Fruit fly (Drosophila melanogaster) whole organism, embryonic: ENCODE data around the gene mat.

Experiments used
- CG11560 ChIP-seq: fragments of 200-800 bp; sonication (Bioruptor generic); IDR thresholded peaks from 3 replicates; pipeline ENCODE4 v1.3.6; 2022; ENCODE audit warnings: missing biosample characterization, missing genetic modification characterization
- CG11696 ChIP-seq: fragments of 200-800 bp; sonication (Bioruptor generic); IDR thresholded peaks from 2 replicates; pipeline ENCODE4 v1.3.6; 2022; ENCODE audit warnings: missing biosample characterization, missing genetic modification characterization
- CG12659 ChIP-seq: fragments of 200-800 bp; sonication (Bioruptor generic); optimal IDR thresholded peaks from 3 replicates; lab custom pipeline; 2017; ENCODE audit warnings: mild to moderate bottlenecking, missing biosample characterization, missing genetic modification reagents, missing genetic modification characterization
- CG17385 ChIP-seq: fragments of 200-800 bp; sonication (Bioruptor generic); optimal IDR thresholded peaks from 3 replicates; lab custom pipeline; 2018; ENCODE audit warnings: missing biosample characterization, mild to moderate bottlenecking, missing genetic modification characterization
- CG3163 ChIP-seq: fragments of 200-800 bp; sonication (Bioruptor generic); optimal IDR thresholded peaks from 3 replicates; lab custom pipeline; 2016; ENCODE audit warnings: missing biosample characterization, missing genetic modification characterization
- CG43689 ChIP-seq: fragments of 200-800 bp; sonication (Bioruptor generic); IDR thresholded peaks from 2 replicates; pipeline ENCODE4 v1.3.6; 2022; ENCODE audit warnings: missing biosample characterization, missing genetic modification characterization
- CG7839 ChIP-seq: fragments of 200-800 bp; sonication (Bioruptor generic); optimal IDR thresholded peaks from 3 replicates; lab custom pipeline; 2018; ENCODE audit warnings: missing biosample characterization, mild to moderate bottlenecking, missing genetic modification characterization, moderate library complexity
- CG8290 ChIP-seq, 3 experiments: fragments of 200-800 bp; sonication (Bioruptor generic); optimal IDR thresholded peaks; 2 replicates each; lab custom pipeline; 2016 to 2019; ENCODE audit warnings: missing biosample characterization in 3 of 3, missing genetic modification characterization in 3 of 3, mild to moderate bottlenecking in 2 of 3, moderate library complexity in 1 of 3
- CG9437 ChIP-seq: fragments of 200-800 bp; sonication (Bioruptor generic); optimal IDR thresholded peaks from 2 replicates; lab custom pipeline; 2018; ENCODE audit warnings: missing biosample characterization, mild to moderate bottlenecking, missing genetic modification characterization
- CTCF ChIP-seq: fragments of 200-800 bp; sonication (Bioruptor generic); optimal IDR thresholded peaks from 2 replicates; lab custom pipeline; 2017; ENCODE audit warnings: missing biosample characterization, mild to moderate bottlenecking, missing genetic modification characterization, moderate library complexity
- CoRest ChIP-seq: fragments of 200-800 bp; sonication (Bioruptor generic); optimal IDR thresholded peaks from 3 replicates; lab custom pipeline; 2018; ENCODE audit warnings: missing biosample characterization, mild to moderate bottlenecking, missing genetic modification characterization, moderate library complexity
- D19A ChIP-seq: fragments of 200-800 bp; optimal IDR thresholded peaks from 3 replicates; lab custom pipeline; 2019; ENCODE audit warnings: missing biosample characterization, mild to moderate bottlenecking, missing genetic modification characterization, moderate library complexity
- Dll ChIP-seq: fragments of 200-800 bp; sonication (Bioruptor generic); IDR thresholded peaks from 4 replicates; pipeline ENCODE4 v1.3.6; 2022; ENCODE audit warnings: missing biosample characterization, missing genetic modification characterization; ENCODE audit not compliant: partially characterized antibody
- HLHmδ ChIP-seq: fragments of 200-800 bp; sonication (Bioruptor generic); optimal IDR thresholded peaks from 2 replicates; lab custom pipeline; 2018; ENCODE audit warnings: missing biosample characterization, mild to moderate bottlenecking, missing genetic modification characterization, moderate library complexity
- MTF-1 ChIP-seq: fragments of 200-800 bp; sonication (Bioruptor generic); optimal IDR thresholded peaks from 2 replicates; lab custom pipeline; 2018; ENCODE audit warnings: missing biosample characterization, mild to moderate bottlenecking, missing genetic modification characterization, borderline replicate concordance
- Max ChIP-seq: fragments of 200-800 bp; sonication (Bioruptor generic); optimal IDR thresholded peaks from 2 replicates; lab custom pipeline; 2016; ENCODE audit warnings: missing biosample characterization, mild to moderate bottlenecking, missing genetic modification characterization
- PHDP ChIP-seq: fragments of 200-800 bp; sonication (Bioruptor generic); optimal IDR thresholded peaks from 3 replicates; lab custom pipeline; 2018; ENCODE audit warnings: missing biosample characterization, mild to moderate bottlenecking, missing genetic modification characterization, moderate library complexity
- Rfx ChIP-seq: fragments of 200-800 bp; sonication (Bioruptor generic); IDR thresholded peaks from 2 replicates; pipeline ENCODE4 v1.3.6; 2022; ENCODE audit warnings: missing biosample characterization, missing genetic modification characterization
- Sox102F ChIP-seq: fragments of 200-800 bp; sonication (Bioruptor generic); optimal IDR thresholded peaks from 2 replicates; lab custom pipeline; 2018; ENCODE audit warnings: missing biosample characterization, mild to moderate bottlenecking, missing genetic modification characterization, moderate library complexity
- Trl ChIP-seq, 3 experiments: fragments of >200 bp in 2 of 3; fragments of 200-800 bp in 1 of 3; sonication (Bioruptor generic) in 1 of 3; optimal IDR thresholded peaks; 2 replicates in 1 of 3; 3 replicates in 2 of 3; lab custom pipeline; 2016 to 2017; ENCODE audit warnings: missing biosample characterization in 1 of 3, missing genetic modification characterization in 1 of 3
- ap ChIP-seq: fragments of 200-800 bp; sonication (Bioruptor generic); IDR thresholded peaks from 2 replicates; pipeline ENCODE4 v1.3.6; 2022; ENCODE audit warnings: missing biosample characterization, missing genetic modification characterization
- cg ChIP-seq: fragments of 200-800 bp; sonication (Bioruptor generic); optimal IDR thresholded peaks from 3 replicates; lab custom pipeline; 2019; ENCODE audit warnings: missing biosample characterization, mild to moderate bottlenecking, missing genetic modification characterization, moderate library complexity
- chinmo ChIP-seq: fragments of 200-800 bp; sonication (Bioruptor generic); IDR thresholded peaks from 4 replicates; pipeline ENCODE4 v1.3.6; 2022; ENCODE audit warnings: missing biosample characterization, missing genetic modification characterization; ENCODE audit not compliant: partially characterized antibody
- chm ChIP-seq: fragments of 200-800 bp; sonication (Bioruptor generic); IDR thresholded peaks from 2 replicates; pipeline ENCODE4 v1.3.6; 2022; ENCODE audit warnings: missing biosample characterization, missing genetic modification characterization
- crol ChIP-seq: fragments of 200-800 bp; sonication (Bioruptor generic); IDR thresholded peaks from 2 replicates; pipeline ENCODE4 v1.3.6; 2022; ENCODE audit warnings: missing biosample characterization, missing genetic modification characterization
- crp ChIP-seq, 2 experiments: fragments of 200-800 bp; sonication (Bioruptor generic); optimal IDR thresholded peaks; 2 replicates in 1 of 2; 3 replicates in 1 of 2; lab custom pipeline; 2017; ENCODE audit warnings: missing biosample characterization in 2 of 2, missing genetic modification characterization in 2 of 2, mild to moderate bottlenecking in 1 of 2, moderate library complexity in 1 of 2
- ewg ChIP-seq: fragments of 200-800 bp; sonication (Bioruptor generic); optimal IDR thresholded peaks from 3 replicates; lab custom pipeline; 2017; ENCODE audit warnings: mild to moderate bottlenecking, missing biosample characterization, missing genetic modification reagents, missing genetic modification characterization
- fd64A ChIP-seq: fragments of 200-800 bp; sonication (Bioruptor generic); optimal IDR thresholded peaks from 3 replicates; lab custom pipeline; 2018; ENCODE audit warnings: missing biosample characterization, mild to moderate bottlenecking, missing genetic modification characterization
- hbn ChIP-seq: fragments of 200-800 bp; sonication (Bioruptor generic); IDR thresholded peaks from 2 replicates; pipeline ENCODE4 v1.3.6; 2022; ENCODE audit warnings: missing biosample characterization, missing genetic modification characterization; ENCODE audit not compliant: partially characterized antibody
- her ChIP-seq: fragments of 200-800 bp; sonication (Bioruptor generic); optimal IDR thresholded peaks from 2 replicates; lab custom pipeline; 2016; ENCODE audit warnings: missing biosample characterization, missing genetic modification characterization
- inv ChIP-seq: fragments of 200-800 bp; sonication (Bioruptor generic); IDR thresholded peaks from 2 replicates; pipeline ENCODE4 v1.3.6; 2022; ENCODE audit warnings: missing biosample characterization, missing genetic modification characterization; ENCODE audit not compliant: partially characterized antibody
- jigr1 ChIP-seq: fragments of 200-800 bp; sonication (Bioruptor generic); IDR thresholded peaks from 3 replicates; pipeline ENCODE4 v1.3.6; 2022; ENCODE audit warnings: missing biosample characterization, missing genetic modification characterization
- lbe ChIP-seq: fragments of 200-800 bp; sonication (Bioruptor generic); optimal IDR thresholded peaks from 2 replicates; lab custom pipeline; 2016; ENCODE audit warnings: missing biosample characterization, mild to moderate bottlenecking, missing genetic modification characterization
- nau ChIP-seq: fragments of 200-800 bp; sonication (Bioruptor generic); optimal IDR thresholded peaks from 3 replicates; lab custom pipeline; 2017; ENCODE audit warnings: missing biosample characterization, mild to moderate bottlenecking, missing genetic modification characterization, missing genetic modification reagents
- nom ChIP-seq: fragments of 200-800 bp; sonication (Bioruptor generic); optimal IDR thresholded peaks from 2 replicates; lab custom pipeline; 2017; ENCODE audit warnings: missing biosample characterization, missing genetic modification characterization, mild to moderate bottlenecking, moderate library complexity, missing genetic modification reagents
- pb ChIP-seq: fragments of 200-800 bp; sonication (Bioruptor generic); optimal IDR thresholded peaks from 3 replicates; lab custom pipeline; 2016; ENCODE audit warnings: missing biosample characterization, missing genetic modification characterization
- sd ChIP-seq: fragments of 200-800 bp; sonication (Bioruptor generic); optimal IDR thresholded peaks from 3 replicates; lab custom pipeline; 2018; ENCODE audit warnings: missing biosample characterization, mild to moderate bottlenecking, missing genetic modification characterization, moderate library complexity
- toy ChIP-seq: fragments of 200-800 bp; sonication (Bioruptor generic); IDR thresholded peaks from 2 replicates; pipeline ENCODE4 v1.3.6; 2022; ENCODE audit warnings: missing biosample characterization, missing genetic modification characterization
- ttk ChIP-seq: fragments of 200-800 bp; sonication (Bioruptor generic); IDR thresholded peaks from 2 replicates; pipeline ENCODE4 v2.1.2; 2022; ENCODE audit warnings: missing biosample characterization, missing genetic modification characterization
- unc-4 ChIP-seq: fragments of 200-800 bp; sonication (Bioruptor generic); IDR thresholded peaks from 2 replicates; pipeline ENCODE4 v1.3.6; 2022; ENCODE audit warnings: missing biosample characterization, missing genetic modification characterization; ENCODE audit not compliant: partially characterized antibody
- vvl ChIP-seq: fragments of 200-800 bp; sonication (Bioruptor generic); IDR thresholded peaks from 2 replicates; pipeline ENCODE4 v1.3.6; 2022; ENCODE audit warnings: missing biosample characterization, missing genetic modification characterization
- wek ChIP-seq: fragments of 200-800 bp; sonication (Bioruptor generic); optimal IDR thresholded peaks from 3 replicates; lab custom pipeline; 2018; ENCODE audit warnings: missing biosample characterization, mild to moderate bottlenecking, missing genetic modification characterization, moderate library complexity
- yki ChIP-seq: fragments of >200 bp; optimal IDR thresholded peaks from 3 replicates; lab custom pipeline; 2018
- zen2 ChIP-seq: fragments of 200-800 bp; sonication (Bioruptor generic); IDR thresholded peaks from 3 replicates; pipeline ENCODE4 v1.3.6; 2022; ENCODE audit warnings: missing biosample characterization, missing genetic modification characterization; ENCODE audit not compliant: partially characterized antibody

Gene mat

DNA sequence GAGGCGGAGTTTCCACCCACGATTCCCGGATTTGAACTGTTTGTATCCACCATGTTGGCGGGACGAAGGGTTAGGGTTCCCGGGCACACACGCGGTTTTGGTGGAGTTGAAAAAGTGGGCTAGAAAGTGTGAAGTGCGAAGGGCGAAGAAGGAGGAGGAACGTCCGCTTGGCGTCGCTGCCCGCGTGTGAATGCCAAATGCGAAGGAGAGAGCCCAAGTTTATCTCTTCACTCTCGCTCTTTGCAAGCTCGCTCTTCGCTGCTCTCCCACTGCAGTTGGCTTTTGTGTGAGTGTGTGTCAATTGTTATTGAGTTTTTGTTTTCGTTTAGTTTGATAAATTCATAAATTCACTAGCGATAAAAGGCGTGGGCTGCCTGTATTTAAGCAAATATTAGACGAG, 21.8 kb upstream of the mat start:
- TF ChIP-seq chinmo (GFP tag; lab: Robert Waterston, UW) (peak; percentile 73; the same call in 3 of the 4 replicates), CoRest (tag; lab: Kevin White, UChicago) (no peak), zen2 (GFP tag; lab: Robert Waterston, UW) (0 out of 3 replicates have a peak, but pooled peaks have one; percentile 16), Sox102F (GFP tag; lab: Kevin White, UChicago) (no peak), CG3163 (peak; percentile 50), CTCF (GFP tag; lab: Kevin White, UChicago) (peak; percentile 15), jigr1 (GFP tag; lab: Robert Waterston, UW) (no peak), CG9437 (no peak), CG11560 (no peak), pb (no peak), crol (peak; percentile 58), CG8290 (GFP tag; optimal IDR thresholded peaks at IDR 0.05; lab: Kevin White, UChicago) (no peak), CG8290 (tag; optimal IDR thresholded peaks at IDR 0.05; lab: Kevin White, UChicago) (peak in 1 of 2 experiments; percentile 37), chm (GFP tag; lab: Robert Waterston, UW) (0 out of 2 replicates have a peak, but pooled peaks have one; percentile 18), CG12659 (GFP tag; lab: Kevin White, UChicago) (no peak), cg (GFP tag; lab: Kevin White, UChicago) (peak; percentile 33), CG43689 (GFP tag; lab: Robert Waterston, UW) (no peak), CG7839 (no peak), nom (GFP tag; lab: Kevin White, UChicago) (peak; percentile 29), Trl (optimal IDR thresholded peaks at IDR 0.05; lab: Kevin White, UChicago) (peak; percentile 79 to 83), Trl (GFP tag; optimal IDR thresholded peaks at IDR 0.05; lab: Kevin White, UChicago) (no peak), ap (no peak), unc-4 (GFP tag; lab: Robert Waterston, UW) (no peak)

DNA sequence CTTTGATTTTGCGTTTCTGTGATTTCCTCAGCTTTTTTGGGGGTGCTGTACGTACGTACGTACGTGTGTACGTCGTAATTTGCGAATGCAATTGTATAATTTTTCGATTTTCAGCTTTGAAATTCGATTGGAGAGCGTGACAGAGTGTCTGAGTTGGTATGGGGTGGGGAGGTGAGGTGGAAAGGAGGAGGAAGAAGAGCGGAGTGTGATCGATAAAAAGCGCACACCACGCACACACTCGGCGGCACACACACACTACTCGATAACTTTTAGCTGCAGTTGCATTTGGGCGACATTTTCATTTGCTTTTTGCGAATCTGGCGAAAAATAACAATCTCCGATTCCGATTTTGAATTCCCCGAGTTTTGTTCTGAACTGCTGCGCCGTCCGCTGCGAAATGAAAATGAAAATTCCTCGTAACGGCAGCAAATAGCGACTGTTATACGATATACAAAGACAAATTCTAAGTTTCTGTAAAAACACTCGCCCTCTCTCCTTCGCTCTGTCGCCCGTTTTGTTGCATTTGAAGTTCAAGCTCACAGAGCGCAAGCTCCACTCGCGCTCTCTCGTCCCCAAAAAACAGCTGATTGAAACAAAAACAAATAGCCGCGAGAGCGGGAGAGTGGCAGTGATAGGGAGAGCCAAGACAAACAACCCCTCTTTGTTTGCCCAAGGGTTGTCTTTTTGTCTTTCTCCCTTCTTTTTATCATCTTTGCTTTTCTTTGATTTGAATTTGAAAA, 21.0 kb upstream of the mat start, which contains the start of gene CG13907:
Gene CG13907 (minus strand): TSS at position 518 of the 740 bp plus-strand sequence.
- TF ChIP-seq MTF-1 (GFP tag; lab: Kevin White, UChicago) (peak; percentile 26), hbn (GFP tag; lab: Robert Waterston, UW) (peak; percentile 43; the same call in 1 of the 2 replicates), wek (peak; percentile 49), inv (GFP tag; lab: Robert Waterston, UW) (0 out of 2 replicates have a peak, but pooled peaks have one; percentile 9), CG17385 (GFP tag; lab: Kevin White, UChicago) (peak; percentile 16), unc-4 (GFP tag; lab: Robert Waterston, UW) (peak; percentile 43; the same call in 1 of the 2 replicates), ttk (peak; percentile 42; the same call in 1 of the 2 replicates), crol (peak; percentile 61; the same call in 1 of the 2 replicates), Dll (GFP tag; lab: Robert Waterston, UW) (peak; percentile 44; the same call in 1 of the 4 replicates), CG8290 (GFP tag; optimal IDR thresholded peaks at IDR 0.05; lab: Kevin White, UChicago) (no peak), CG8290 (tag; optimal IDR thresholded peaks at IDR 0.05; lab: Kevin White, UChicago) (peak in 1 of 2 experiments; percentile 10), Max (GFP tag; lab: Kevin White, UChicago) (peak; percentile 21), her (GFP tag; lab: Kevin White, UChicago) (no peak), D19A (tag; lab: Kevin White, UChicago) (no peak), cg (GFP tag; lab: Kevin White, UChicago) (peak; percentile 22), crp (GFP tag; optimal IDR thresholded peaks at IDR 0.05; lab: Kevin White, UChicago) (peak in 1 of 2 experiments; percentile 67), PHDP (peak; percentile 26), lbe (GFP tag; lab: Kevin White, UChicago) (peak; percentile 15), zen2 (GFP tag; lab: Robert Waterston, UW) (peak; percentile 47; the same call in 2 of the 3 replicates), HLHmδ (GFP tag; lab: Kevin White, UChicago) (peak; percentile 5), nau (GFP tag; lab: Kevin White, UChicago) (peak; percentile 49), vvl (GFP tag; lab: Robert Waterston, UW) (0 out of 2 replicates have a peak, but pooled peaks have one; percentile 12), Rfx (GFP tag; lab: Robert Waterston, UW) (no peak), ewg (GFP tag; lab: Kevin White, UChicago) (peak; percentile 63), Trl (optimal IDR thresholded peaks at IDR 0.05; lab: Kevin White, UChicago) (peak; percentile 87 to 93), Trl (GFP tag; optimal IDR thresholded peaks at IDR 0.05; lab: Kevin White, UChicago) (peak; percentile 40), toy (GFP tag; lab: Robert Waterston, UW) (no peak), yki (peak; percentile 26), CG11696 (GFP tag; lab: Robert Waterston, UW) (no peak), fd64A (GFP tag; lab: Kevin White, UChicago) (peak; percentile 37), sd (tag; lab: Kevin White, UChicago) (peak; percentile 10)
